Fruit fly (Drosophila melanogaster) whole organism, prepupa: ENCODE results near the gene CG15414.
A peak's percentile ranks its signal among the peaks of the same experiment; 100 is the strongest.

ENCODE experiments used
- Blimp-1 ChIP-seq: fragments of 200-800 bp; sonication (Bioruptor generic); optimal IDR thresholded peaks from 3 replicates; lab custom pipeline; 2017; ENCODE audit warnings: missing biosample characterization, missing genetic modification characterization, mild to moderate bottlenecking, moderate library complexity, missing genetic modification reagents
- CG10631 ChIP-seq: fragments of 200-800 bp; sonication (Bioruptor generic); optimal IDR thresholded peaks from 2 replicates; lab custom pipeline; 2016; ENCODE audit warnings: missing biosample characterization, missing genetic modification characterization
- CG10669 ChIP-seq: fragments of 200-800 bp; sonication (Bioruptor generic); optimal IDR thresholded peaks from 3 replicates; lab custom pipeline; 2018; ENCODE audit warnings: missing biosample characterization, mild to moderate bottlenecking, missing genetic modification characterization, moderate library complexity
- CG11294 ChIP-seq: fragments of 200-800 bp; sonication (Bioruptor generic); IDR thresholded peaks from 2 replicates; pipeline ENCODE4 v1.3.6; 2022; ENCODE audit warnings: missing biosample characterization, missing genetic modification characterization
- CG11762 ChIP-seq: fragments of 200-800 bp; sonication (Bioruptor generic); optimal IDR thresholded peaks from 3 replicates; lab custom pipeline; 2016; ENCODE audit warnings: missing biosample characterization, missing genetic modification characterization; ENCODE audit not compliant: insufficient read depth
- CG11902 ChIP-seq: fragments of 200-800 bp; sonication (Bioruptor generic); optimal IDR thresholded peaks from 3 replicates; lab custom pipeline; 2016; ENCODE audit warnings: missing biosample characterization, missing genetic modification characterization
- CG15336 ChIP-seq: fragments of 200-800 bp; sonication (Bioruptor generic); IDR thresholded peaks from 2 replicates; pipeline ENCODE4 v1.3.6; 2022; ENCODE audit warnings: missing biosample characterization, missing genetic modification characterization
- CG1621 ChIP-seq: fragments of 200-800 bp; sonication (Bioruptor generic); optimal IDR thresholded peaks from 3 replicates; lab custom pipeline; 2018; ENCODE audit warnings: missing biosample characterization, mild to moderate bottlenecking, missing genetic modification characterization
- CG16779 ChIP-seq: fragments of 200-800 bp; sonication (Bioruptor generic); optimal IDR thresholded peaks from 3 replicates; lab custom pipeline; 2017; ENCODE audit warnings: missing biosample characterization, mild to moderate bottlenecking, missing genetic modification characterization
- CG32006 ChIP-seq: fragments of 200-800 bp; sonication (Bioruptor generic); optimal IDR thresholded peaks from 3 replicates; lab custom pipeline; 2017; ENCODE audit warnings: missing biosample characterization, mild to moderate bottlenecking, missing genetic modification characterization
- CG34406 ChIP-seq: fragments of 200-800 bp; sonication (Bioruptor generic); optimal IDR thresholded peaks from 3 replicates; lab custom pipeline; 2016; ENCODE audit warnings: missing biosample characterization, missing genetic modification characterization
- CG3919 ChIP-seq: fragments of 200-800 bp; sonication (Bioruptor generic); optimal IDR thresholded peaks from 3 replicates; lab custom pipeline; 2016; ENCODE audit warnings: missing biosample characterization, missing genetic modification characterization
- CG4318 ChIP-seq: fragments of 200-800 bp; sonication (Bioruptor generic); optimal IDR thresholded peaks from 3 replicates; lab custom pipeline; 2017; ENCODE audit warnings: missing biosample characterization, mild to moderate bottlenecking, missing genetic modification characterization
- CG6163 ChIP-seq: fragments of 200-800 bp; sonication (Bioruptor generic); IDR thresholded peaks from 3 replicates; pipeline ENCODE4 v1.3.6; 2022; ENCODE audit warnings: missing biosample characterization, missing genetic modification characterization
- CG6276 ChIP-seq: fragments of 200-800 bp; sonication (Bioruptor generic); optimal IDR thresholded peaks from 2 replicates; lab custom pipeline; 2017; ENCODE audit warnings: missing biosample characterization, mild to moderate bottlenecking, missing genetic modification characterization
- CG6854 ChIP-seq: fragments of 200-800 bp; sonication (Bioruptor generic); optimal IDR thresholded peaks from 2 replicates; lab custom pipeline; 2017; ENCODE audit warnings: missing biosample characterization, mild to moderate bottlenecking, missing genetic modification characterization
- CG8119 ChIP-seq: fragments of 200-800 bp; sonication (Bioruptor generic); IDR thresholded peaks from 3 replicates; pipeline ENCODE4 v1.3.6; 2022; ENCODE audit warnings: missing biosample characterization, missing genetic modification characterization
- CG8319 ChIP-seq: fragments of 200-800 bp; sonication (Bioruptor generic); optimal IDR thresholded peaks from 3 replicates; lab custom pipeline; 2016; ENCODE audit warnings: missing biosample characterization, missing genetic modification characterization
- CG8632 ChIP-seq: fragments of 200-800 bp; sonication (Bioruptor generic); optimal IDR thresholded peaks from 3 replicates; lab custom pipeline; 2016; ENCODE audit warnings: missing biosample characterization, missing genetic modification characterization
- CG9139 ChIP-seq: fragments of 200-800 bp; sonication (Bioruptor generic); optimal IDR thresholded peaks from 3 replicates; lab custom pipeline; 2017; ENCODE audit warnings: missing biosample characterization, mild to moderate bottlenecking, missing genetic modification characterization
- Eip75B ChIP-seq: fragments of 200-800 bp; sonication (Bioruptor generic); optimal IDR thresholded peaks from 3 replicates; lab custom pipeline; 2016; ENCODE audit warnings: missing biosample characterization, missing genetic modification characterization
- Eip78C ChIP-seq: fragments of 200-800 bp; sonication (Bioruptor generic); peaks from one replicate; lab custom pipeline; 2016; ENCODE audit warnings: missing biosample characterization, missing genetic modification characterization
- Eip93F ChIP-seq: fragments of 200-800 bp; sonication (Bioruptor generic); optimal IDR thresholded peaks from 2 replicates; lab custom pipeline; 2016; ENCODE audit warnings: missing biosample characterization, mild to moderate bottlenecking, missing genetic modification characterization
- Ets21C ChIP-seq: fragments of 200-800 bp; sonication (Bioruptor generic); optimal IDR thresholded peaks from 3 replicates; lab custom pipeline; 2016; ENCODE audit warnings: missing biosample characterization, missing genetic modification characterization
- Ets96B ChIP-seq: fragments of 200-800 bp; optimal IDR thresholded peaks from 2 replicates; lab custom pipeline; 2019; ENCODE audit warnings: missing biosample characterization, mild to moderate bottlenecking, missing genetic modification characterization, moderate library complexity
- Gug ChIP-seq: fragments of 200-800 bp; sonication (Bioruptor generic); IDR thresholded peaks from 2 replicates; pipeline ENCODE4 v1.3.6; 2022; ENCODE audit warnings: missing biosample characterization, missing genetic modification characterization
- Hr38 ChIP-seq: sonication (Bioruptor generic); optimal IDR thresholded peaks from 2 replicates; lab custom pipeline; 2016; ENCODE audit warnings: missing biosample characterization, missing genetic modification characterization
- Hr4 ChIP-seq: fragments of 200-800 bp; sonication (Bioruptor generic); optimal IDR thresholded peaks from 3 replicates; lab custom pipeline; 2016; ENCODE audit warnings: missing biosample characterization, missing genetic modification characterization
- Met ChIP-seq: fragments of 200-800 bp; sonication (Bioruptor generic); optimal IDR thresholded peaks from 3 replicates; lab custom pipeline; 2016; ENCODE audit warnings: missing biosample characterization, missing genetic modification characterization
- Smox ChIP-seq: fragments of 200-800 bp; sonication (Bioruptor generic); optimal IDR thresholded peaks from 3 replicates; lab custom pipeline; 2016; ENCODE audit warnings: missing biosample characterization, missing genetic modification characterization
- Sox14 ChIP-seq: fragments of 200-800 bp; sonication (Bioruptor generic); optimal IDR thresholded peaks from 3 replicates; lab custom pipeline; 2016; ENCODE audit warnings: missing biosample characterization, missing genetic modification characterization
- Sox15 ChIP-seq: fragments of 200-800 bp; sonication (Bioruptor generic); optimal IDR thresholded peaks from 3 replicates; lab custom pipeline; 2016; ENCODE audit warnings: missing biosample characterization, missing genetic modification characterization
- achi ChIP-seq: fragments of 200-800 bp; sonication (Bioruptor generic); optimal IDR thresholded peaks from 3 replicates; lab custom pipeline; 2016; ENCODE audit warnings: missing biosample characterization, missing genetic modification characterization
- acj6 ChIP-seq: fragments of 200-800 bp; sonication (Bioruptor generic); optimal IDR thresholded peaks from 3 replicates; lab custom pipeline; 2016; ENCODE audit warnings: missing biosample characterization, missing genetic modification characterization
- cyc ChIP-seq: fragments of 200-800 bp; sonication (Bioruptor generic); optimal IDR thresholded peaks from 3 replicates; lab custom pipeline; 2016; ENCODE audit warnings: missing biosample characterization, missing genetic modification characterization
- dac ChIP-seq: fragments of 200-800 bp; sonication (Bioruptor generic); optimal IDR thresholded peaks from 2 replicates; lab custom pipeline; 2017; ENCODE audit warnings: missing biosample characterization, mild to moderate bottlenecking, missing genetic modification characterization
- dsx ChIP-seq: fragments of 200-800 bp; optimal IDR thresholded peaks from 3 replicates; lab custom pipeline; 2019; ENCODE audit warnings: missing biosample characterization, mild to moderate bottlenecking, missing genetic modification characterization, moderate library complexity; ENCODE audit not compliant: poor library complexity, severe bottlenecking
- eg ChIP-seq: fragments of 200-800 bp; sonication (Bioruptor generic); IDR thresholded peaks from 3 replicates; pipeline ENCODE4 v1.3.6; 2022; ENCODE audit warnings: missing biosample characterization, missing genetic modification characterization
- fd59A ChIP-seq: fragments of 200-800 bp; sonication (Bioruptor generic); optimal IDR thresholded peaks from 2 replicates; lab custom pipeline; 2017; ENCODE audit warnings: missing biosample characterization, mild to moderate bottlenecking, missing genetic modification characterization, missing genetic modification reagents
- fd85E ChIP-seq: fragments of 200-800 bp; sonication (Bioruptor generic); optimal IDR thresholded peaks from 3 replicates; lab custom pipeline; 2016; ENCODE audit warnings: missing biosample characterization, missing genetic modification characterization
- fkh ChIP-seq: fragments of 200-800 bp; sonication (Bioruptor generic); optimal IDR thresholded peaks from 3 replicates; lab custom pipeline; 2017; ENCODE audit warnings: missing biosample characterization, mild to moderate bottlenecking, missing genetic modification characterization, moderate library complexity
- lz ChIP-seq: fragments of 200-800 bp; sonication (Bioruptor generic); optimal IDR thresholded peaks from 3 replicates; lab custom pipeline; 2016; ENCODE audit warnings: missing biosample characterization, missing genetic modification characterization
- net ChIP-seq: fragments of 200-800 bp; sonication (Bioruptor generic); optimal IDR thresholded peaks from 3 replicates; lab custom pipeline; 2016; ENCODE audit warnings: missing biosample characterization, missing genetic modification characterization
- pdm3 ChIP-seq: fragments of 200-800 bp; sonication (Bioruptor generic); optimal IDR thresholded peaks from 3 replicates; lab custom pipeline; 2016; ENCODE audit warnings: missing biosample characterization, missing genetic modification characterization
- spab ChIP-seq: fragments of 200-800 bp; sonication (Bioruptor generic); optimal IDR thresholded peaks from 2 replicates; lab custom pipeline; 2017; ENCODE audit warnings: missing biosample characterization, mild to moderate bottlenecking, missing genetic modification characterization, missing genetic modification reagents
- svp ChIP-seq: fragments of 200-800 bp; sonication (Bioruptor generic); peaks from one replicate; lab custom pipeline; 2016; ENCODE audit warnings: missing biosample characterization, missing genetic modification characterization
- topi ChIP-seq: fragments of 200-800 bp; sonication (Bioruptor generic); optimal IDR thresholded peaks from 3 replicates; lab custom pipeline; 2016; ENCODE audit warnings: missing biosample characterization, missing genetic modification characterization
- vri ChIP-seq: fragments of 200-800 bp; sonication (Bioruptor generic); optimal IDR thresholded peaks from 3 replicates; lab custom pipeline; 2016; ENCODE audit warnings: missing biosample characterization, mild to moderate bottlenecking, missing genetic modification characterization

The CG15414 gene

DNA sequence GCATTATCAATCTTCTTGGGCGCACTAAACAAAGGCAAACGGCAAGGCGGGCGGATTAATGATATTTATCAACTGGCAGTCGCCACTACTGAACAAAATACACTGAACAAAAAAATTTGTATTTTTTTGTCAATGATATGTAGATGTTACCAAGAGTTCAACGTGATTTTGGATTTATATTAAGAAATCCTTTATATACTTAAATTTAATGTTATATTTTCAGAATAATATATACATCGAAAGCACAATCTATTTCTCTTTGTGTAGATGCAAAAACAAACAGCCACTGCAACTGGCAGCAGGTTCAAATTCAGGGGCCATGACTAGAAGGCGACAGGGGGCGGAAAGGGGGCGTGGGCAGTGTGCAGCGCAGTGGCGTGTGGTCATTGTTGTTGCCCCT lies 8.2 kb downstream of the CG15414 start (continued):
- TF ChIP-seq Ets21C (no peak), CG15336 (GFP tag; lab: Robert Waterston, UW) (peak; percentile 93), net (peak; percentile 61), CG34406 (GFP tag; lab: Kevin White, UChicago) (no peak), vri (GFP tag; lab: Kevin White, UChicago) (no peak), Gug (GFP tag; lab: Robert Waterston, UW) (peak; percentile 75), acj6 (peak; percentile 21), CG4318 (GFP tag; lab: Kevin White, UChicago) (peak; percentile 64), CG8632 (GFP tag; lab: Kevin White, UChicago) (peak; percentile 29), fd85E (GFP tag; lab: Kevin White, UChicago) (no peak), CG10631 (GFP tag; lab: Kevin White, UChicago) (peak; percentile 50), CG6163 (GFP tag; lab: Robert Waterston, UW) (peak; percentile 74), CG1621 (tag; lab: Kevin White, UChicago) (no peak), topi (GFP tag; lab: Kevin White, UChicago) (no peak)

DNA sequence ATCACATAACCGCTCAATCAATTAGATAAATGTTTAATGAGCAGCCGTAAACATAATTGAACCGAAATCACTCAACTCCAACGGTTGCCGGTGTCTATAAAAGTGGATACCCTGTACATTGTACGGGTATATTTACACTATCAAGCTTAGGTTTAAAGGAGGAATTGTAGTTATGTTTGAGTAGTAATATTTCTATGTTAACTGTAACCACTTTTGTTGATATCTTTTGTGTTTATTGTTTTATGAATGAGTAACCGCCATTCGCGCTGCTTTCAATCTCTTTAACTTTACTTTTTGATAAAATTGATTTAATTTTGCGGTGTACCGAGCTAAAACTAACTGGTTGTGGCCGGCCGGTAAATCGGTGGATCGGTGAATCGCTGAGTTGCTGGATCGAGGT lies 8.8 kb downstream of the CG15414 start:
- peak; percentile 86 for TF ChIP-seq CG15336 (GFP tag; lab: Robert Waterston, UW)
- TF ChIP-seq dsx = no peak
- no peak for TF ChIP-seq Eip93F (GFP tag; lab: Kevin White, UChicago)
- TF ChIP-seq CG4318 (GFP tag; lab: Kevin White, UChicago) = peak; percentile 55
- no peak for TF ChIP-seq svp (GFP tag; lab: Kevin White, UChicago)
- no peak for TF ChIP-seq CG1621 (tag; lab: Kevin White, UChicago)
- no peak for TF ChIP-seq CG10669 (GFP tag; lab: Kevin White, UChicago)
- TF ChIP-seq net = peak; percentile 26
- no peak for TF ChIP-seq Met (GFP tag; lab: Kevin White, UChicago)
- TF ChIP-seq dac (GFP tag; lab: Kevin White, UChicago) = peak; percentile 51
- TF ChIP-seq fd59A (GFP tag; lab: Kevin White, UChicago) = no peak
- TF ChIP-seq CG8319 = no peak
- no peak for TF ChIP-seq CG6854 (GFP tag; lab: Kevin White, UChicago)
- no peak for TF ChIP-seq fkh (GFP tag; lab: Kevin White, UChicago)
- peak; percentile 78 for TF ChIP-seq CG6276 (GFP tag; lab: Kevin White, UChicago)
- no peak for TF ChIP-seq CG11902
- TF ChIP-seq cyc (GFP tag; lab: Kevin White, UChicago) = no peak
- TF ChIP-seq pdm3 (GFP tag; lab: Kevin White, UChicago) = peak; percentile 52
- TF ChIP-seq Eip78C = peak; percentile 81
- no peak for TF ChIP-seq Sox15
- TF ChIP-seq fd85E (GFP tag; lab: Kevin White, UChicago) = no peak
- no peak for TF ChIP-seq Blimp-1 (GFP tag; lab: Kevin White, UChicago)
- peak; percentile 39 for TF ChIP-seq CG11762 (GFP tag; lab: Kevin White, UChicago)
- peak; percentile 74 for TF ChIP-seq CG32006 (GFP tag; lab: Kevin White, UChicago)
- peak; percentile 35 for TF ChIP-seq achi (GFP tag; lab: Kevin White, UChicago)
- TF ChIP-seq Hr4 = peak; percentile 82
- TF ChIP-seq Ets96B (tag; lab: Kevin White, UChicago) = no peak
- no peak for TF ChIP-seq Ets21C
- no peak for TF ChIP-seq Sox14 (GFP tag; lab: Kevin White, UChicago)
- no peak for TF ChIP-seq lz (GFP tag; lab: Kevin White, UChicago)
- TF ChIP-seq Gug (GFP tag; lab: Robert Waterston, UW) = peak; percentile 53; the same call in 1 of the 2 replicates
- TF ChIP-seq CG9139 (GFP tag; lab: Kevin White, UChicago) = no peak
- TF ChIP-seq topi (GFP tag; lab: Kevin White, UChicago) = peak; percentile 0
- peak; percentile 13 for TF ChIP-seq CG3919 (GFP tag; lab: Kevin White, UChicago)
- no peak for TF ChIP-seq vri (GFP tag; lab: Kevin White, UChicago)
- TF ChIP-seq CG34406 (GFP tag; lab: Kevin White, UChicago) = no peak
- no peak for TF ChIP-seq CG10631 (GFP tag; lab: Kevin White, UChicago)
- TF ChIP-seq CG8119 = peak; percentile 84
- TF ChIP-seq CG6163 (GFP tag; lab: Robert Waterston, UW) = peak; percentile 48; the same call in 2 of the 3 replicates
- TF ChIP-seq Smox (GFP tag; lab: Kevin White, UChicago) = no peak
- TF ChIP-seq eg (GFP tag; lab: Robert Waterston, UW) = peak; percentile 85
- no peak for TF ChIP-seq Eip75B (GFP tag; lab: Kevin White, UChicago)
- no peak for TF ChIP-seq CG8632 (GFP tag; lab: Kevin White, UChicago)
- TF ChIP-seq Hr38 (GFP tag; lab: Kevin White, UChicago) = no peak
- TF ChIP-seq spab = no peak
- TF ChIP-seq CG11294 (GFP tag; lab: Robert Waterston, UW) = peak; percentile 50
- TF ChIP-seq CG16779 (tag; lab: Kevin White, UChicago) = no peak
